Worm (Caenorhabditis elegans) whole organism, young adult: ENCODE measurements around the gene B0310.3.

ENCODE experiments used
- C06A6.2 ChIP-seq: fragments of 200-800 bp; sonication (Bioruptor generic); conservative IDR thresholded peaks from 2 replicates; pipeline ENCODE4 v1.3.6; 2022; ENCODE audit warnings: missing genetic modification characterization, missing compliant biosample characterization
- C17E4.6 ChIP-seq: fragments of 200-800 bp; sonication (Bioruptor generic); IDR thresholded peaks from 2 replicates; pipeline ENCODE4 v1.3.6; 2022; ENCODE audit warnings: missing genetic modification reagents, missing genetic modification characterization, missing compliant biosample characterization
- F23B12.7 ChIP-seq: sonication (generic microtip); optimal IDR thresholded peaks from 2 replicates; lab custom pipeline; 2017; ENCODE audit warnings: missing genetic modification characterization, mild to moderate bottlenecking, missing compliant biosample characterization, antibody characterized with exemption, moderate library complexity; ENCODE audit not compliant: insufficient read depth
- F33H1.4 ChIP-seq: fragments of 200-800 bp; sonication (Bioruptor generic); IDR thresholded peaks from 2 replicates; pipeline ENCODE4 v1.3.6; 2022; ENCODE audit warnings: missing genetic modification reagents, missing genetic modification characterization, missing compliant biosample characterization
- F37B4.10 ChIP-seq: fragments of 200-800 bp; sonication (Bioruptor generic); IDR thresholded peaks from 2 replicates; pipeline ENCODE4 v1.3.6; 2022; ENCODE audit warnings: missing genetic modification characterization, missing compliant biosample characterization
- F52B5.7 ChIP-seq: sonication (generic microtip); optimal IDR thresholded peaks from 2 replicates; lab custom pipeline; 2016; ENCODE audit warnings: mild to moderate bottlenecking, missing genetic modification characterization, missing compliant biosample characterization
- K12H6.12 ChIP-seq: fragments of 200-800 bp; sonication (Bioruptor generic); optimal IDR thresholded peaks from 2 replicates; lab custom pipeline; 2018; ENCODE audit warnings: mild to moderate bottlenecking, missing genetic modification characterization, missing compliant biosample characterization
- T07F8.4 ChIP-seq: sonication (generic microtip); optimal IDR thresholded peaks from 2 replicates; lab custom pipeline; 2016; ENCODE audit warnings: mild to moderate bottlenecking, missing genetic modification characterization, moderate library complexity, missing compliant biosample characterization
- Y53G8AR.9 ChIP-seq: fragments of 200-800 bp; sonication (Bioruptor generic); conservative IDR thresholded peaks from 2 replicates; pipeline ENCODE4 v1.3.6; 2022; ENCODE audit warnings: missing genetic modification reagents, missing genetic modification characterization, missing compliant biosample characterization
- Y56A3A.18 ChIP-seq: fragments of 200-800 bp; sonication (Bioruptor generic); IDR thresholded peaks from 2 replicates; pipeline ENCODE4 v1.3.6; 2022; ENCODE audit warnings: missing genetic modification reagents, missing genetic modification characterization, missing compliant biosample characterization
- Y67H2A.10 ChIP-seq: fragments of 200-800 bp; sonication (Bioruptor generic); conservative IDR thresholded peaks from 2 replicates; pipeline ENCODE4 v1.3.6; 2022; ENCODE audit warnings: missing genetic modification reagents, missing genetic modification characterization, missing compliant biosample characterization
- ZK185.1 ChIP-seq: sonication (generic microtip); optimal IDR thresholded peaks from 2 replicates; lab custom pipeline; 2016; ENCODE audit warnings: mild to moderate bottlenecking, missing genetic modification characterization, missing compliant biosample characterization; ENCODE audit not compliant: poor library complexity, severe bottlenecking
- aptf-3 ChIP-seq: fragments of 200-800 bp; sonication (Bioruptor generic); IDR thresholded peaks from 2 replicates; pipeline ENCODE4 v1.3.6; 2022; ENCODE audit warnings: missing genetic modification characterization, missing compliant biosample characterization
- bed-1 ChIP-seq: fragments of 200-800 bp; sonication (Bioruptor generic); IDR thresholded peaks from 2 replicates; pipeline ENCODE4 v1.3.6; 2022; ENCODE audit warnings: missing genetic modification reagents, missing genetic modification characterization, missing compliant biosample characterization
- cebp-2 ChIP-seq: fragments of 200-800 bp; sonication (Bioruptor generic); IDR thresholded peaks from 2 replicates; pipeline ENCODE4 v1.3.6; 2022; ENCODE audit warnings: missing genetic modification characterization, missing compliant biosample characterization
- ceh-58 ChIP-seq: fragments of 200-800 bp; sonication (Bioruptor generic); IDR thresholded peaks from 2 replicates; pipeline ENCODE4 v1.3.6; 2022; ENCODE audit warnings: missing genetic modification characterization, missing compliant biosample characterization
- ceh-91 ChIP-seq: fragments of 200-800 bp; sonication (Bioruptor generic); IDR thresholded peaks from 2 replicates; pipeline ENCODE4 v1.3.6; 2022; ENCODE audit warnings: missing genetic modification reagents, missing genetic modification characterization, missing compliant biosample characterization
- die-1 ChIP-seq: sonication (generic microtip); optimal IDR thresholded peaks from 2 replicates; lab custom pipeline; 2016; ENCODE audit warnings: missing genotype, mild to moderate bottlenecking, missing genetic modification characterization, missing compliant biosample characterization
- dpff-1 ChIP-seq: sonication (generic microtip); optimal IDR thresholded peaks from 2 replicates; lab custom pipeline; 2017; ENCODE audit warnings: mild to moderate bottlenecking, missing genetic modification characterization, missing compliant biosample characterization
- egl-44 ChIP-seq: fragments of 200-800 bp; sonication (Bioruptor generic); IDR thresholded peaks from 2 replicates; pipeline ENCODE4 v1.3.6; 2022; ENCODE audit warnings: missing genetic modification reagents, missing genetic modification characterization, missing compliant biosample characterization
- egrh-3 ChIP-seq: fragments of 200-800 bp; sonication (Bioruptor generic); IDR thresholded peaks from 2 replicates; pipeline ENCODE4 v1.3.6; 2022; ENCODE audit warnings: missing genetic modification reagents, missing genetic modification characterization, missing compliant biosample characterization
- gei-17 ChIP-seq: fragments of 200-800 bp; sonication (Bioruptor generic); optimal IDR thresholded peaks from 2 replicates; lab custom pipeline; 2018; ENCODE audit warnings: mild to moderate bottlenecking, missing genetic modification characterization, missing compliant biosample characterization
- hlh-12 ChIP-seq: sonication (generic microtip); optimal IDR thresholded peaks from 2 replicates; lab custom pipeline; 2016; ENCODE audit warnings: missing genetic modification characterization, missing compliant biosample characterization
- lag-1 ChIP-seq: fragments of 200-800 bp; sonication (Bioruptor generic); IDR thresholded peaks from 2 replicates; pipeline ENCODE4 v1.3.6; 2022; ENCODE audit warnings: missing genetic modification reagents, missing genetic modification characterization, missing compliant biosample characterization
- let-607 ChIP-seq, 2 experiments: fragments of 200-800 bp in 1 of 2; sonication (Bioruptor generic) in 1 of 2; sonication (generic microtip) in 1 of 2; optimal IDR thresholded peaks; 2 replicates each; lab custom pipeline; 2016 to 2018; ENCODE audit warnings: mild to moderate bottlenecking in 2 of 2, missing compliant biosample characterization in 2 of 2, missing genetic modification characterization in 2 of 2, moderate library complexity in 2 of 2, missing genotype in 1 of 2
- madf-3 ChIP-seq: fragments of 200-800 bp; sonication (Bioruptor generic); IDR thresholded peaks from 2 replicates; pipeline ENCODE4 v1.3.6; 2022; ENCODE audit warnings: missing genetic modification reagents, missing genetic modification characterization, missing compliant biosample characterization
- mcd-1 ChIP-seq: fragments of 200-800 bp; sonication (Bioruptor generic); IDR thresholded peaks from 2 replicates; pipeline ENCODE4 v1.3.6; 2022; ENCODE audit warnings: missing genetic modification reagents, missing genetic modification characterization, missing compliant biosample characterization
- mel-28 ChIP-seq: sonication (generic microtip); optimal IDR thresholded peaks from 2 replicates; lab custom pipeline; 2016; ENCODE audit warnings: borderline replicate concordance, mild to moderate bottlenecking, missing genetic modification characterization, missing compliant biosample characterization
- mes-4 ChIP-seq: sonication (generic microtip); optimal IDR thresholded peaks from 2 replicates; lab custom pipeline; 2016; ENCODE audit warnings: missing genotype, missing genetic modification characterization, missing compliant biosample characterization
- nhr-80 ChIP-seq: sonication (generic microtip); optimal IDR thresholded peaks from 2 replicates; lab custom pipeline; 2016; ENCODE audit warnings: missing genetic modification characterization, missing compliant biosample characterization
- rcor-1 ChIP-seq: fragments of 200-800 bp; sonication (Bioruptor generic); IDR thresholded peaks from 2 replicates; pipeline ENCODE4 v1.3.6; 2022; ENCODE audit warnings: missing genetic modification reagents, missing genetic modification characterization, missing compliant biosample characterization
- rpc-1 ChIP-seq, 2 experiments: fragments of 150-350 bp in 1 of 2; sonication (generic microtip) in 1 of 2; optimal IDR thresholded peaks; 2 replicates each; lab custom pipeline; 2014 to 2018; ENCODE audit warnings: missing biosample characterization in 1 of 2, missing genetic modification characterization in 1 of 2, missing genetic modification reagents in 1 of 2, missing genotype in 1 of 2
- snpc-4 ChIP-seq, 5 experiments: fragments of 150-350 bp in 1 of 5; sonication (generic microtip) in 4 of 5; optimal IDR thresholded peaks; 2 replicates each; lab custom pipeline; 2014 to 2018; ENCODE audit warnings: missing genetic modification characterization in 5 of 5, missing biosample characterization in 3 of 5, antibody characterized with exemption in 2 of 5, mild to moderate bottlenecking in 2 of 5, missing compliant biosample characterization in 2 of 5, missing genotype in 2 of 5, moderate library complexity in 2 of 5, missing genetic modification reagents in 1 of 5
- somi-1 ChIP-seq: fragments of 200-800 bp; sonication (Bioruptor generic); optimal IDR thresholded peaks from 2 replicates; lab custom pipeline; 2018; ENCODE audit warnings: mild to moderate bottlenecking, missing genetic modification characterization, missing compliant biosample characterization
- unc-130 ChIP-seq: sonication (generic microtip); optimal IDR thresholded peaks from 2 replicates; lab custom pipeline; 2016; ENCODE audit warnings: missing genetic modification reagents, missing genetic modification characterization, missing compliant biosample characterization
- ztf-18 ChIP-seq: sonication (generic microtip); optimal IDR thresholded peaks from 2 replicates; lab custom pipeline; 2016; ENCODE audit warnings: missing genotype, mild to moderate bottlenecking, missing genetic modification characterization, missing compliant biosample characterization
- ztf-25 ChIP-seq: fragments of 200-800 bp; sonication (Bioruptor generic); IDR thresholded peaks from 2 replicates; pipeline ENCODE4 v1.3.6; 2022; ENCODE audit warnings: missing genetic modification reagents, missing genetic modification characterization, missing compliant biosample characterization
- ztf-28 ChIP-seq: fragments of 200-800 bp; sonication (Bioruptor generic); IDR thresholded peaks from 2 replicates; pipeline ENCODE4 v1.3.6; 2022; ENCODE audit warnings: missing genetic modification reagents, missing genetic modification characterization, missing compliant biosample characterization
- ztf-3 ChIP-seq: fragments of 200-800 bp; sonication (Bioruptor generic); optimal IDR thresholded peaks from 2 replicates; lab custom pipeline; 2018; ENCODE audit warnings: mild to moderate bottlenecking, missing genetic modification characterization, missing compliant biosample characterization

Gene B0310.3

DNA sequence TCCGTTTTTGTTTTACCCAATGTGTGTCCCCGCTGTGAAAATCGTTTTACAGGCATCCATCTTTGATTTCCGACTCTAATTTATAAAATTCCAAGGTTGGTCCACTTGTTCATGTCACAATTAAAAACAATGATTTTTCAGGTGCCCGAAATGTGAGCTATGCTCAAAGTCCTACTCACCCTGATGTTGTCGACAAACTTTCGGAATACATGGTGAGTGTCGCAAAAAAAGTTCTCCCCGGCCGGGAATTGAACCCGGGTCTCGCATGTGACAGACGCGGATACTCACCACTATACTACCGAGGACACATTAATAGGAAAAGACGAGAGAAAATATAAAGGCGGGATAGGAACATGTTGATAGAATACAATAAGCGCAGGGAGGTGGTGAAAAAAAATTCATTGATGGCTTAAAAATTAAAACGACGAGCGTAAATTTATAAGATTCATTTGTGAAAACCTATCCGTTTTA lies 31.1 kb downstream of the B0310.3 start, which contains the start of gene egl-17 (continued):
- TF ChIP-seq somi-1 (peak; percentile 80), ceh-91 (GFP tag; lab: Robert Waterston, UW) (peak; percentile 54), rcor-1 (GFP tag; lab: Robert Waterston, UW) (peak; percentile 87), mel-28 (tag; lab: Kevin White, UChicago) (peak; percentile 73), K12H6.12 (tag; lab: Kevin White, UChicago) (peak; percentile 69), F52B5.7 (tag; lab: Kevin White, UChicago) (peak; percentile 86), F23B12.7 (tag; lab: Kevin White, UChicago) (peak; percentile 78), Y67H2A.10 (GFP tag; lab: Robert Waterston, UW) (no peak; the same call in 1 of the 2 replicates), egl-44 (GFP tag; lab: Robert Waterston, UW) (peak; percentile 88), C17E4.6 (peak; percentile 64; the same call in 1 of the 2 replicates), mcd-1 (GFP tag; lab: Robert Waterston, UW) (peak; percentile 68), ztf-18 (tag; lab: Kevin White, UChicago) (peak; percentile 72), aptf-3 (peak; percentile 89), C06A6.2 (peak; percentile 71), ztf-3 (GFP tag; lab: Kevin White, UChicago) (peak; percentile 68), egrh-3 (no peak), madf-3 (GFP tag; lab: Robert Waterston, UW) (no peak), snpc-4 (GFP tag; optimal IDR thresholded peaks at IDR 0.05; lab: Kevin White, UChicago) (peak; percentile 79), snpc-4 (tag; optimal IDR thresholded peaks at IDR 0.05; lab: Kevin White, UChicago) (peak; percentile 41 to 79 (median 75)), Y56A3A.18 (peak; percentile 85), dpff-1 (tag; lab: Kevin White, UChicago) (no peak), ztf-28 (peak; percentile 87), ztf-25 (GFP tag; lab: Robert Waterston, UW) (peak; percentile 94), die-1 (peak; percentile 94), bed-1 (GFP tag; lab: Robert Waterston, UW) (0 out of 2 replicates have a peak, but pooled peaks have one; percentile 83), nhr-80 (peak; percentile 45), lag-1 (GFP tag; lab: Robert Waterston, UW) (no peak), cebp-2 (0 out of 2 replicates have a peak, but pooled peaks have one; percentile 54), gei-17 (GFP tag; lab: Kevin White, UChicago) (peak; percentile 75), hlh-12 (tag; lab: Kevin White, UChicago) (peak; percentile 79), T07F8.4 (tag; lab: Kevin White, UChicago) (peak; percentile 77), F33H1.4 (GFP tag; lab: Robert Waterston, UW) (0 out of 2 replicates have a peak, but pooled peaks have one; percentile 11), Y53G8AR.9 (peak; percentile 83), F37B4.10 (GFP tag; lab: Robert Waterston, UW) (no peak), mes-4 (tag; lab: Kevin White, UChicago) (peak; percentile 79), unc-130 (peak; percentile 58), ceh-58 (0 out of 2 replicates have a peak, but pooled peaks have one; percentile 76), ZK185.1 (peak; percentile 84), rpc-1 (optimal IDR thresholded peaks at IDR 0.05; lab: Kevin White, UChicago) (peak; percentile 98), rpc-1 (tag; optimal IDR thresholded peaks at IDR 0.05; lab: Kevin White, UChicago) (peak; percentile 99), let-607 (tag; optimal IDR thresholded peaks at IDR 0.05; lab: Kevin White, UChicago) (peak; percentile 64 to 69)
